Worm (Caenorhabditis elegans): ENCODE data around the gene sld-5.

The sld-5 gene

ce11 chrV:20213097-20213496, 24.4 kb downstream of the sld-5 start:
- TF ChIP-seq ama-1 (optimal IDR thresholded peaks at IDR 0.05) (no peak), hlh-8 (tag; optimal IDR thresholded peaks at IDR 0.05) (no peak)

- TF ChIP-seq C38D4.7 (GFP tag; optimal IDR thresholded peaks at IDR 0.05) (no peak), fax-1 (tag; optimal IDR thresholded peaks at IDR 0.05) (no peak), K02D7.2 (tag; optimal IDR thresholded peaks at IDR 0.05) (no peak), pax-1 (tag; optimal IDR thresholded peaks at IDR 0.05) (no peak), ceh-45 (GFP tag; IDR thresholded peaks at IDR 0.05) (no peak), ceh-14 (tag; optimal IDR thresholded peaks at IDR 0.05) (no peak), fkh-10 (GFP tag; optimal IDR thresholded peaks at IDR 0.05) (no peak), Y22D7AL.16 (tag; optimal IDR thresholded peaks at IDR 0.05) (no peak)
These were observed 25.0 kb downstream of the sld-5 start, which contains the start of gene Y113G7B.12 for ce11 chrV:20212584-20212983. TSS of gene Y113G7B.12 (minus strand) at chrV:20212684.

- TF ChIP-seq pros-1 (tag; optimal IDR thresholded peaks at IDR 0.05) (no peak), ceh-22 (tag; optimal IDR thresholded peaks at IDR 0.05) (no peak), ama-1 (optimal IDR thresholded peaks at IDR 0.05) (no peak), unc-86 (tag; optimal IDR thresholded peaks at IDR 0.05) (no peak), ceh-48 (tag; optimal IDR thresholded peaks at IDR 0.05) (no peak), fkh-10 (GFP tag; optimal IDR thresholded peaks at IDR 0.05) (no peak), ceh-34 (tag; optimal IDR thresholded peaks at IDR 0.05) (no peak), ztf-16 (tag; optimal IDR thresholded peaks at IDR 0.05) (no peak), ceh-9 (tag; optimal IDR thresholded peaks at IDR 0.05) (no peak), pat-9 (tag; optimal IDR thresholded peaks at IDR 0.05) (no peak), ets-4 (tag; optimal IDR thresholded peaks at IDR 0.05) (no peak), elt-4 (tag; optimal IDR thresholded peaks at IDR 0.05) (no peak), Y22D7AL.16 (tag; optimal IDR thresholded peaks at IDR 0.05) (no peak), dmd-4 (tag; optimal IDR thresholded peaks at IDR 0.05; ENCODE audit: borderline replicate concordance) (no peak)
These were observed 31.5 kb downstream of the sld-5 start, which contains the start of the genes fbxb-59 and srbc-34 for ce11 chrV:20206086-20206485. TSS of gene fbxb-59 (minus strand) at chrV:20206186. TSS of gene srbc-34 (plus strand) at chrV:20206318.

DNA sequence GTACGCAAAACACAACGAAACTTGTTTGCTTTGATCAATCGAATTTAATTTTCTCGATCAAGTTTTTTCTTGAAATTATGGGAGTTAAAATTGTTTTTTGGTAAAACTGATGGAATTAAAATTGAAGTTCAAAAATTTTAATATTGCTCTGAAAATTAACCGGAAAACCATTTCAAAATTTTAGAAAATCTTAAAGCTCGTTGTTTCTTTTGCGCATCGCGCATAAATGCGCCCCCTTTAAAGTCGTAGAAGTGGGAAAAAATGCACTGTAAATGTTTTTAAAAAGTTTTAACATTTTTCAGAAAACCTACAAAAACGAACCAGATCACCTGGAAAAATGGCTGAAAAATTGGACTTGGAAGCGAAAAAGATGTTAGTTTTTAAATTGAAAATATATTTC, 34.5 kb downstream of the sld-5 start, which contains the start of gene fbxa-113:
fbxa-113 (plus strand) TSS at position 301 of the 400 bp plus-strand sequence.
- TF ChIP-seq ztf-16 (tag; optimal IDR thresholded peaks at IDR 0.05) (no peak), sox-4 (tag; optimal IDR thresholded peaks at IDR 0.05) (no peak), hlh-6 (tag; optimal IDR thresholded peaks at IDR 0.05) (no peak), unc-3 (GFP tag; conservative IDR thresholded peaks at IDR 0.05) (no peak), unc-3 (tag; optimal IDR thresholded peaks at IDR 0.05) (no peak), unc-86 (tag; optimal IDR thresholded peaks at IDR 0.05) (no peak), ceh-14 (tag; optimal IDR thresholded peaks at IDR 0.05) (no peak), nhr-11 (tag; optimal IDR thresholded peaks at IDR 0.05) (no peak), lim-6 (tag; optimal IDR thresholded peaks at IDR 0.05) (no peak), elt-4 (tag; optimal IDR thresholded peaks at IDR 0.05) (no peak), che-1 (tag; optimal IDR thresholded peaks at IDR 0.05) (no peak), ref-2 (tag; optimal IDR thresholded peaks at IDR 0.05) (no peak), ceh-22 (tag; optimal IDR thresholded peaks at IDR 0.05) (no peak), dve-1 (tag; optimal IDR thresholded peaks at IDR 0.05) (no peak)

DNA sequence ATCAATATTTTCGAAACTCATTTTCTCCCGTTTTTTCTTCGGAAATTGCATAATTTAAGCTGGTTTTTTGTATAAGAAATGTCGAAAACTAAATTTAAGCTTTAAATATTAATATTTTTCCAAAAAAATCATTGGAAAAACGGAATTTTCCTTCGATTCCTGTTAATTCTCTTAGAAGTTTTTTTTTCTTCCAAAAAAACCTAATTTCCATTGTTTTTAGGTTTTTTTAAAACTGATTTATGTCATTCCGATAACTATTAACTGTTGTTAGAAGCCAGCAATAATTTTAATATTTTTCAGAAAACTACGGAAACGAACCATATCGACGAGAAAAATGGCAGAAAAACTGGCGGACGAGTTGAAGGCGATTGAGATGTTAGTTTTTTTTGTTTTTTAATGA, 36.2 kb downstream of the sld-5 start, which contains the start of gene fbxa-114:
fbxa-114 (plus strand) TSS at position 301 of the 400 bp plus-strand sequence.
- no peak for TF ChIP-seq eyg-1 (tag; optimal IDR thresholded peaks at IDR 0.05)
- TF ChIP-seq rnt-1 (tag; optimal IDR thresholded peaks at IDR 0.05): no peak
- TF ChIP-seq fkh-6 (tag; optimal IDR thresholded peaks at IDR 0.05): no peak
- no peak for TF ChIP-seq ceh-48 (tag; optimal IDR thresholded peaks at IDR 0.05)
- no peak for TF ChIP-seq gmeb-2 (tag; optimal IDR thresholded peaks at IDR 0.05)
- TF ChIP-seq ama-1 (optimal IDR thresholded peaks at IDR 0.05): no peak
- no peak for TF ChIP-seq K02D7.2 (tag; optimal IDR thresholded peaks at IDR 0.05)
- no peak for TF ChIP-seq pha-4 (tag; optimal IDR thresholded peaks at IDR 0.05)
- TF ChIP-seq pat-9 (tag; optimal IDR thresholded peaks at IDR 0.05): no peak
- TF ChIP-seq ceh-6 (GFP tag; optimal IDR thresholded peaks at IDR 0.05): no peak
- no peak for TF ChIP-seq ceh-19 (GFP tag; optimal IDR thresholded peaks at IDR 0.05)
- TF ChIP-seq T23F11.4 (GFP tag; optimal IDR thresholded peaks at IDR 0.05): no peak
- no peak for TF ChIP-seq lim-6 (tag; optimal IDR thresholded peaks at IDR 0.05)
- no peak for TF ChIP-seq ttx-3 (tag; optimal IDR thresholded peaks at IDR 0.05)
- TF ChIP-seq elt-4 (tag; optimal IDR thresholded peaks at IDR 0.05): no peak
- no peak for TF ChIP-seq pha-2 (tag; optimal IDR thresholded peaks at IDR 0.05)
- no peak for TF ChIP-seq madf-2 (tag; optimal IDR thresholded peaks at IDR 0.05)
